Fruit fly (Drosophila melanogaster) whole organism, embryonic: ENCODE data around the gene Lerp.

Experiments used
- ATbp ChIP-seq: fragments of 200-800 bp; sonication (Bioruptor generic); optimal IDR thresholded peaks from 2 replicates; lab custom pipeline; 2017; ENCODE audit warnings: missing biosample characterization, mild to moderate bottlenecking, missing genetic modification characterization, missing genetic modification reagents
- Adf1 ChIP-seq: fragments of 200-800 bp; sonication (Bioruptor generic); IDR thresholded peaks from 2 replicates; pipeline ENCODE4 v1.3.6; 2022; ENCODE audit warnings: missing biosample characterization, missing genetic modification characterization
- Aef1 ChIP-seq: fragments of 200-800 bp; sonication (Bioruptor generic); IDR thresholded peaks from 3 replicates; pipeline ENCODE4 v1.3.6; 2022; ENCODE audit warnings: missing biosample characterization, missing genetic modification characterization
- Antp ChIP-seq: fragments of 200-800 bp; sonication (Bioruptor generic); optimal IDR thresholded peaks from 3 replicates; lab custom pipeline; 2016; ENCODE audit warnings: missing biosample characterization, missing genetic modification characterization
- CG1024 ChIP-seq: fragments of 200-800 bp; sonication (Bioruptor generic); IDR thresholded peaks from 2 replicates; pipeline ENCODE4 v1.3.6; 2022; ENCODE audit warnings: missing biosample characterization, missing genetic modification characterization
- CG10267 ChIP-seq: fragments of 200-800 bp; sonication (Bioruptor generic); optimal IDR thresholded peaks from 2 replicates; lab custom pipeline; 2018; ENCODE audit warnings: missing biosample characterization, mild to moderate bottlenecking, missing genetic modification characterization, moderate library complexity
- CG11085 ChIP-seq: fragments of 200-800 bp; sonication (Bioruptor generic); IDR thresholded peaks from 2 replicates; pipeline ENCODE4 v1.3.6; 2022; ENCODE audit warnings: missing biosample characterization, missing genetic modification characterization
- CG11696 ChIP-seq: fragments of 200-800 bp; sonication (Bioruptor generic); IDR thresholded peaks from 2 replicates; pipeline ENCODE4 v1.3.6; 2022; ENCODE audit warnings: missing biosample characterization, missing genetic modification characterization
- CG12104 ChIP-seq: fragments of 200-800 bp; sonication (Bioruptor generic); optimal IDR thresholded peaks from 3 replicates; lab custom pipeline; 2016; ENCODE audit warnings: missing biosample characterization, missing genetic modification characterization
- CG12155 ChIP-seq: fragments of 200-800 bp; sonication (Bioruptor generic); optimal IDR thresholded peaks from 3 replicates; lab custom pipeline; 2016; ENCODE audit warnings: missing biosample characterization, missing genetic modification characterization
- CG12659 ChIP-seq: fragments of 200-800 bp; sonication (Bioruptor generic); optimal IDR thresholded peaks from 3 replicates; lab custom pipeline; 2017; ENCODE audit warnings: mild to moderate bottlenecking, missing biosample characterization, missing genetic modification reagents, missing genetic modification characterization
- CG14050 ChIP-seq: fragments of 200-800 bp; sonication (Bioruptor generic); IDR thresholded peaks from 3 replicates; pipeline ENCODE4 v1.3.6; 2022; ENCODE audit warnings: missing biosample characterization, missing genetic modification characterization
- CG15073 ChIP-seq: fragments of 200-800 bp; sonication (Bioruptor generic); optimal IDR thresholded peaks from 2 replicates; lab custom pipeline; 2016; ENCODE audit warnings: missing biosample characterization, missing genetic modification characterization
- CG1647 ChIP-seq: fragments of 200-800 bp; sonication (Bioruptor generic); optimal IDR thresholded peaks from 3 replicates; lab custom pipeline; 2016; ENCODE audit warnings: missing biosample characterization, missing genetic modification characterization
- CG17802 ChIP-seq: fragments of 200-800 bp; sonication (Bioruptor generic); optimal IDR thresholded peaks from 2 replicates; lab custom pipeline; 2018; ENCODE audit warnings: missing biosample characterization, mild to moderate bottlenecking, missing genetic modification characterization, moderate library complexity
- CG1792 ChIP-seq: fragments of 200-800 bp; sonication (Bioruptor generic); optimal IDR thresholded peaks from 2 replicates; lab custom pipeline; 2016; ENCODE audit warnings: missing biosample characterization, missing genetic modification characterization
- CG1832 ChIP-seq: fragments of 200-800 bp; sonication (Bioruptor generic); optimal IDR thresholded peaks from 2 replicates; lab custom pipeline; 2017; ENCODE audit warnings: missing biosample characterization, mild to moderate bottlenecking, missing genetic modification characterization, inconsistent platforms
- CG2129 ChIP-seq: fragments of 200-800 bp; sonication (Bioruptor generic); IDR thresholded peaks from 2 replicates; pipeline ENCODE4 v1.3.6; 2022; ENCODE audit warnings: missing biosample characterization, missing genetic modification characterization; ENCODE audit not compliant: partially characterized antibody
- CG4404 ChIP-seq: fragments of 200-800 bp; sonication (Bioruptor generic); IDR thresholded peaks from 2 replicates; pipeline ENCODE4 v1.3.6; 2022; ENCODE audit warnings: missing biosample characterization, missing genetic modification characterization
- CG8944 ChIP-seq: fragments of 200-800 bp; sonication (Bioruptor generic); optimal IDR thresholded peaks from 3 replicates; lab custom pipeline; 2016; ENCODE audit warnings: missing biosample characterization, missing genetic modification characterization
- CG9876 ChIP-seq: fragments of 200-800 bp; sonication (Bioruptor generic); optimal IDR thresholded peaks from 2 replicates; lab custom pipeline; 2016; ENCODE audit warnings: missing biosample characterization, missing genetic modification characterization
- Dfd ChIP-seq, 2 experiments: fragments of >200 bp; optimal IDR thresholded peaks; 2 replicates each; lab custom pipeline; 2017; ENCODE audit warnings: missing biosample characterization in 2 of 2, missing genetic modification characterization in 2 of 2
- Elba2 ChIP-seq: fragments of 200-800 bp; sonication (Bioruptor generic); optimal IDR thresholded peaks from 3 replicates; lab custom pipeline; 2016; ENCODE audit warnings: missing biosample characterization, missing genetic modification characterization
- HmgD ChIP-seq: fragments of 200-800 bp; sonication (Bioruptor generic); optimal IDR thresholded peaks from 3 replicates; lab custom pipeline; 2016; ENCODE audit warnings: missing biosample characterization, missing genetic modification characterization
- Hr78 ChIP-seq, 2 experiments: fragments of 200-800 bp in 1 of 2; fragments of >200 bp in 1 of 2; sonication (Bioruptor generic) in 1 of 2; optimal IDR thresholded peaks; 2 replicates each; lab custom pipeline; 2017 to 2019; ENCODE audit warnings: missing biosample characterization in 2 of 2, missing genetic modification characterization in 2 of 2, mild to moderate bottlenecking in 1 of 2, moderate library complexity in 1 of 2
- Meics ChIP-seq: fragments of 200-800 bp; sonication (Bioruptor generic); optimal IDR thresholded peaks from 2 replicates; lab custom pipeline; 2017; ENCODE audit warnings: missing biosample characterization, mild to moderate bottlenecking, missing genetic modification characterization
- Nf-YC ChIP-seq: fragments of 200-800 bp; optimal IDR thresholded peaks from 3 replicates; lab custom pipeline; 2019; ENCODE audit warnings: missing biosample characterization, mild to moderate bottlenecking, missing genetic modification characterization, moderate library complexity
- Opbp ChIP-seq: fragments of 200-800 bp; sonication (Bioruptor generic); IDR thresholded peaks from 3 replicates; pipeline ENCODE4 v1.3.6; 2022; ENCODE audit warnings: missing biosample characterization, missing genetic modification characterization; ENCODE audit not compliant: partially characterized antibody
- Poxn ChIP-seq: fragments of 200-800 bp; sonication (Bioruptor generic); IDR thresholded peaks from 2 replicates; pipeline ENCODE4 v1.3.6; 2022; ENCODE audit warnings: missing biosample characterization, missing genetic modification characterization
- Rfx ChIP-seq: fragments of 200-800 bp; sonication (Bioruptor generic); IDR thresholded peaks from 2 replicates; pipeline ENCODE4 v1.3.6; 2022; ENCODE audit warnings: missing biosample characterization, missing genetic modification characterization
- ac ChIP-seq: fragments of 200-800 bp; sonication (Bioruptor generic); optimal IDR thresholded peaks from 3 replicates; lab custom pipeline; 2017; ENCODE audit warnings: missing biosample characterization, mild to moderate bottlenecking, missing genetic modification characterization
- al ChIP-seq: fragments of 200-800 bp; sonication (Bioruptor generic); IDR thresholded peaks from 2 replicates; pipeline ENCODE4 v1.3.6; 2022; ENCODE audit warnings: missing biosample characterization, missing genetic modification characterization
- bigmax ChIP-seq: fragments of 200-800 bp; sonication (Bioruptor generic); optimal IDR thresholded peaks from 2 replicates; lab custom pipeline; 2018; ENCODE audit warnings: missing biosample characterization, mild to moderate bottlenecking, missing genetic modification characterization
- cato ChIP-seq: fragments of 200-800 bp; sonication (Bioruptor generic); optimal IDR thresholded peaks from 2 replicates; lab custom pipeline; 2016; ENCODE audit warnings: missing biosample characterization, missing genetic modification characterization, borderline replicate concordance
- dati ChIP-seq: fragments of 200-800 bp; sonication (Bioruptor generic); IDR thresholded peaks from 2 replicates; pipeline ENCODE4 v1.3.6; 2022; ENCODE audit warnings: missing biosample characterization, missing genetic modification characterization
- dm ChIP-seq: fragments of 200-800 bp; sonication (Bioruptor generic); optimal IDR thresholded peaks from 3 replicates; lab custom pipeline; 2016; ENCODE audit warnings: missing biosample characterization, missing genetic modification characterization
- gcm2 ChIP-seq: fragments of 200-800 bp; sonication (Bioruptor generic); optimal IDR thresholded peaks from 2 replicates; lab custom pipeline; 2016; ENCODE audit warnings: missing biosample characterization, missing genetic modification characterization
- inv ChIP-seq: fragments of 200-800 bp; sonication (Bioruptor generic); IDR thresholded peaks from 2 replicates; pipeline ENCODE4 v1.3.6; 2022; ENCODE audit warnings: missing biosample characterization, missing genetic modification characterization; ENCODE audit not compliant: partially characterized antibody
- kah ChIP-seq: fragments of 200-800 bp; sonication (Bioruptor generic); optimal IDR thresholded peaks from 2 replicates; lab custom pipeline; 2018; ENCODE audit warnings: missing biosample characterization, mild to moderate bottlenecking, missing genetic modification characterization
- mld ChIP-seq: fragments of 200-800 bp; sonication (Bioruptor generic); IDR thresholded peaks from 3 replicates; pipeline ENCODE4 v1.3.6; 2022; ENCODE audit warnings: missing biosample characterization, missing genetic modification characterization; ENCODE audit not compliant: partially characterized antibody
- org-1 ChIP-seq: fragments of 200-800 bp; sonication (Bioruptor generic); optimal IDR thresholded peaks from 2 replicates; lab custom pipeline; 2017; ENCODE audit warnings: missing biosample characterization, missing genetic modification characterization
- pnt ChIP-seq: fragments of 200-800 bp; sonication (Bioruptor generic); optimal IDR thresholded peaks from 3 replicates; lab custom pipeline; 2016; ENCODE audit warnings: missing biosample characterization, missing genetic modification characterization
- schlank ChIP-seq: fragments of 200-800 bp; sonication (Bioruptor generic); optimal IDR thresholded peaks from 2 replicates; lab custom pipeline; 2018; ENCODE audit warnings: missing biosample characterization, mild to moderate bottlenecking, missing genetic modification characterization
- slbo ChIP-seq: fragments of 200-800 bp; sonication (Bioruptor generic); IDR thresholded peaks from 2 replicates; pipeline ENCODE4 v1.3.6; 2022; ENCODE audit warnings: missing biosample characterization, missing genetic modification characterization
- slp2 ChIP-seq: fragments of 200-800 bp; sonication (Bioruptor generic); optimal IDR thresholded peaks from 2 replicates; lab custom pipeline; 2016; ENCODE audit warnings: missing biosample characterization, missing genetic modification characterization
- sob ChIP-seq: fragments of 200-800 bp; sonication (Bioruptor generic); IDR thresholded peaks from 2 replicates; pipeline ENCODE4 v1.3.6; 2022; ENCODE audit warnings: missing biosample characterization, missing genetic modification characterization
- toy ChIP-seq: fragments of 200-800 bp; sonication (Bioruptor generic); IDR thresholded peaks from 2 replicates; pipeline ENCODE4 v1.3.6; 2022; ENCODE audit warnings: missing biosample characterization, missing genetic modification characterization
- zf30C ChIP-seq: fragments of 200-800 bp; sonication (Bioruptor generic); optimal IDR thresholded peaks from 3 replicates; lab custom pipeline; 2018; ENCODE audit warnings: missing biosample characterization, mild to moderate bottlenecking, missing genetic modification characterization
- zfh1 ChIP-seq: fragments of 200-800 bp; sonication (Bioruptor generic); IDR thresholded peaks from 3 replicates; pipeline ENCODE4 v1.3.6; 2022; ENCODE audit warnings: missing biosample characterization, missing genetic modification characterization

The Lerp gene

dm6 chr3R:26881121-26881895 is 18.4 kb upstream of the Lerp start, which contains the start of the genes ro and T48 (continued):
- TF ChIP-seq zf30C (GFP tag; lab: Kevin White, UChicago) (no peak), kah (GFP tag; lab: Kevin White, UChicago) (peak; percentile 51), CG9876 (GFP tag; lab: Kevin White, UChicago) (peak; percentile 77), CG4404 (no peak), dati (GFP tag; lab: Robert Waterston, UW) (no peak), Adf1 (GFP tag; lab: Robert Waterston, UW) (peak; percentile 48; the same call in 1 of the 2 replicates), HmgD (GFP tag; lab: Kevin White, UChicago) (peak; percentile 91), dm (peak; percentile 74), zfh1 (GFP tag; lab: Robert Waterston, UW) (peak; percentile 53; the same call in 1 of the 3 replicates), CG8944 (GFP tag; lab: Kevin White, UChicago) (peak; percentile 38), toy (no peak), ATbp (GFP tag; lab: Kevin White, UChicago) (no peak), Rfx (GFP tag; lab: Robert Waterston, UW) (peak; percentile 70), CG17802 (tag; lab: Kevin White, UChicago) (peak; percentile 11), Nf-YC (peak; percentile 98), cato (no peak), CG12155 (peak; percentile 70), CG12104 (GFP tag; lab: Kevin White, UChicago) (peak; percentile 0), CG11085 (GFP tag; lab: Robert Waterston, UW) (peak; percentile 42; the same call in 1 of the 2 replicates), ac (GFP tag; lab: Kevin White, UChicago) (no peak), sob (no peak; the same call in 1 of the 2 replicates), CG15073 (GFP tag; lab: Kevin White, UChicago) (no peak), Antp (peak; percentile 72), Dfd (GFP tag; optimal IDR thresholded peaks at IDR 0.05; lab: Kevin White, UChicago) (peak in 1 of 2 experiments; percentile 76), schlank (tag; lab: Kevin White, UChicago) (no peak), Meics (peak; percentile 42), CG1792 (GFP tag; lab: Kevin White, UChicago) (peak; percentile 9), CG14050 (no peak), slp2 (GFP tag; lab: Kevin White, UChicago) (no peak), CG10267 (peak; percentile 76), mld (GFP tag; lab: Robert Waterston, UW) (no peak; the same call in 2 of the 3 replicates), org-1 (no peak), Opbp (peak; percentile 73), CG12659 (GFP tag; lab: Kevin White, UChicago) (peak; percentile 75), Elba2 (GFP tag; lab: Kevin White, UChicago) (no peak), Aef1 (peak; percentile 48; the same call in 2 of the 3 replicates), pnt (GFP tag; lab: Kevin White, UChicago) (no peak), CG2129 (no peak), gcm2 (GFP tag; lab: Kevin White, UChicago) (peak; percentile 15), slbo (GFP tag; lab: Robert Waterston, UW) (peak; percentile 64; the same call in 1 of the 2 replicates), CG11696 (GFP tag; lab: Robert Waterston, UW) (0 out of 2 replicates have a peak, but pooled peaks have one; percentile 50), bigmax (GFP tag; lab: Kevin White, UChicago) (peak; percentile 34), Hr78 (GFP tag; optimal IDR thresholded peaks at IDR 0.05; lab: Kevin White, UChicago) (peak in 1 of 2 experiments; percentile 33), CG1832 (GFP tag; lab: Kevin White, UChicago) (no peak), CG1024 (no peak), inv (GFP tag; lab: Robert Waterston, UW) (peak; percentile 52; the same call in 1 of the 2 replicates), Poxn (GFP tag; lab: Robert Waterston, UW) (no peak), al (GFP tag; lab: Robert Waterston, UW) (no peak), CG1647 (peak; percentile 50)
